Worm (Caenorhabditis elegans): ENCODE results near the gene K06H7.8.

DNA sequence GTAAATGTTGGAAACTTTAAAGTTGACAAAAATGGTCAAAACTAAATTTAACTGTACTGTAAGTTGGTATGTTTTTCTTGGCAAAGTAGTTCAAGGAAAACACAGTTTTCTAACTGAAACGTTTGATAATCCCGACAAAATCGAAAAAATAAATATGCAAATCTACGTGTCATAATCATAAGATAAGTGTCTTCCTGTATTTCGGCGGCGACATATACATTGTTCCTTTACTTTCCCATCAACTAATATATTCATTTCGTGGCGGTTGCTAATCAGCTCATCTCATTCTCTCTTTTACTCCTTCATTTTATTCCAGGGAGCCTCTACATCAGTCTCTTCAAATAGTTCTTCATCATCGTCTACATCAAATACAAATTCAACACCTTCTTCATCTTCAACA lies 30.2 kb downstream of the K06H7.8 start:
- no peak for TF ChIP-seq cog-1 (tag; optimal IDR thresholded peaks at IDR 0.05)
- no peak for TF ChIP-seq klf-2 (GFP tag; conservative IDR thresholded peaks at IDR 0.05)
- no peak for TF ChIP-seq flt-1 (GFP tag; IDR thresholded peaks at IDR 0.05)
- no peak for TF ChIP-seq tab-1 (GFP tag; IDR thresholded peaks at IDR 0.05)
- TF ChIP-seq T22C8.4 (GFP tag; IDR thresholded peaks at IDR 0.05): no peak
- TF ChIP-seq ztf-23 (GFP tag; IDR thresholded peaks at IDR 0.05): no peak
